Fruit fly (Drosophila melanogaster) whole organism, pupa: ENCODE measurements around the gene mxc.

ENCODE experiments used
- CG12605 ChIP-seq: fragments of 200-800 bp; sonication (Bioruptor generic); IDR thresholded peaks from 2 replicates; pipeline ENCODE4 v1.3.6; 2022; ENCODE audit warnings: missing biosample characterization, missing genetic modification characterization
- CG32121 ChIP-seq: fragments of 200-800 bp; sonication (Bioruptor generic); IDR thresholded peaks from 2 replicates; pipeline ENCODE4 v1.3.6; 2022; ENCODE audit warnings: missing biosample characterization, missing genetic modification characterization
- CG4496 ChIP-seq: fragments of 200-800 bp; sonication (Bioruptor generic); IDR thresholded peaks from 3 replicates; pipeline ENCODE4 v1.3.6; 2022; ENCODE audit warnings: missing biosample characterization, missing genetic modification characterization
- CG8159 ChIP-seq: fragments of 200-800 bp; sonication (Bioruptor generic); optimal IDR thresholded peaks from 3 replicates; lab custom pipeline; 2018; ENCODE audit warnings: missing biosample characterization, mild to moderate bottlenecking, missing genetic modification characterization, moderate library complexity
- CG9948 ChIP-seq: fragments of 200-800 bp; sonication (Bioruptor generic); optimal IDR thresholded peaks from 2 replicates; lab custom pipeline; 2018; ENCODE audit warnings: missing biosample characterization, mild to moderate bottlenecking, missing genetic modification characterization, moderate library complexity
- EcR ChIP-seq: fragments of 200-800 bp; sonication (Bioruptor generic); optimal IDR thresholded peaks from 3 replicates; lab custom pipeline; 2019; ENCODE audit warnings: missing biosample characterization, missing genetic modification characterization, mild to moderate bottlenecking, moderate library complexity, missing genetic modification reagents
- Pif1A ChIP-seq: fragments of 200-800 bp; sonication (Bioruptor generic); optimal IDR thresholded peaks from 3 replicates; lab custom pipeline; 2016; ENCODE audit warnings: missing biosample characterization, missing genetic modification characterization
- Pif1B ChIP-seq: fragments of 200-800 bp; sonication (Bioruptor generic); optimal IDR thresholded peaks from 3 replicates; lab custom pipeline; 2016; ENCODE audit warnings: missing biosample characterization, missing genetic modification characterization
- fd96Ca ChIP-seq: fragments of 200-800 bp; sonication (Bioruptor generic); IDR thresholded peaks from 3 replicates; pipeline ENCODE4 v1.3.6; 2022; ENCODE audit warnings: missing biosample characterization, missing genetic modification characterization
- rn ChIP-seq: fragments of 200-800 bp; sonication (Bioruptor generic); IDR thresholded peaks from 2 replicates; pipeline ENCODE4 v1.3.6; 2022; ENCODE audit warnings: missing biosample characterization, missing genetic modification characterization

DNA sequence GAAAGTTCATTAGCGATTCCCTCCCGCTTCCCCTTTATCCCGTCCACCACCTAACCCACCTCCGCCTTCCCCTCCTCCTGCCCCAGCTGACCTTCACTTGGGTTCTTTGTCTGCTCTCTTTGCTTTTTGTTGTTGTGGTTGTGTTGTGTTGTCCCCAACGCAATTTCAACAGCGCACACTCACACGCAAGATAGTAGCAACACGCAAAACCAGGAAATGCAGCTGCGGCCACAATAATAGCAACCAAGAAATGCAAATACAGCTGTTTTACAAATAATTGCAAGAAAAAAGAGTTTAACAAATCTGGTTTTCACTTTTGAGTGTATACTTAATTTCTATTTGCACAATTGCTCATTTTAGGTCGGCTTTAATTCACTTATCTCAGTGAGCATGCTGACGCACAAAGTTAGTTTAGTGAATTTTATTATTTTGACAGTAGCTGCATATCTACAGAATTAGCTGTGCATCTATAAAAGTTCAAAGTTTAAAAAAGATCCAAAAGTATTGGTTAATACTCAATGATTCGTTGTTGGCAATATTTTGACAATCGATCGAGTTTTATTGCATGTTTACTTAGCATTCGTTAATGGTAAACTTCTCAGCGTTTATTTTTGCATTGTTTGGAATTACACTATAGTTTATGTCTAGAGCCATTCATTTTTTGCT is 8.1 kb upstream of the mxc start:
- TF ChIP-seq CG32121 (GFP tag; lab: Robert Waterston, UW), result peak; percentile 77
- TF ChIP-seq CG8159, result peak; percentile 63
- TF ChIP-seq rn (GFP tag; lab: Robert Waterston, UW), result 0 out of 2 replicates have a peak, but pooled peaks have one; percentile 21
- TF ChIP-seq CG12605 (GFP tag; lab: Robert Waterston, UW), result peak; percentile 56; the same call in 1 of the 2 replicates
- no peak for TF ChIP-seq Pif1B (GFP tag; lab: Kevin White, UChicago)
- peak; percentile 72 for TF ChIP-seq CG4496
- peak; percentile 13 for TF ChIP-seq CG9948 (tag; lab: Kevin White, UChicago)
- TF ChIP-seq Pif1A, result peak; percentile 60
- TF ChIP-seq EcR (GFP tag; lab: Kevin White, UChicago), result peak; percentile 79
- TF ChIP-seq fd96Ca (GFP tag; lab: Robert Waterston, UW), result peak; percentile 76
